Worm (Caenorhabditis elegans): ENCODE measurements around the gene T13C5.2.
A peak's percentile ranks its signal among the peaks of the same experiment; 100 is the strongest.

T13C5.2 gene

ce11 chrX:6169252-6169651 is 15.6 kb upstream of the T13C5.2 start, which contains the start of gene T25B2.2:
Gene T25B2.2, plus strand, starts transcription at chrX:6169643.
- TF ChIP-seq elt-2 (tag; optimal IDR thresholded peaks at IDR 0.05), result peak; percentile 88
- no peak for TF ChIP-seq elt-4 (tag; optimal IDR thresholded peaks at IDR 0.05)

DNA sequence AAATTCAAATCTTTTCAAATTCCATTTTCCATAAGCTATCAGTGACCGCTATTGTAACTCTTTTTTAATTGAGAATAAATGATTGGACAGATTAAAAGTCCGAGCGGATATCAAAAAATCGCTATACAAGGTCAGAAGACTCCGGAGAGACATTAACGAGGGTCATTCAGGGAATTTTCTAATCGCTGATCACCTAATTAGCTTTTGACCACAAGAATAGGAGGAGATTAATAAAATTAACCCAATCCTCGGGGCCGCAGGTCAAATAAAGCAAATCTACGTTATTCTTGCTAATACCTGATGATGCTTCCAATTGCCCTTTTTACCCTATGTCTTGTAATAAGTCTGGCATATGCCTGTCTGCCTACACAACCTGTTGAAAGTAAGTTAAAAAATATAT is 11.2 kb upstream of the T13C5.2 start, which contains the start of gene T25B2.1:
TSS of gene T25B2.1 (plus strand) at position 301 of the 400 bp plus-strand sequence.
- TF ChIP-seq hlh-13 (GFP tag; optimal IDR thresholded peaks at IDR 0.05) (no peak), hlh-6 (tag; optimal IDR thresholded peaks at IDR 0.05) (no peak), ama-1 (optimal IDR thresholded peaks at IDR 0.05) (no peak), ceh-22 (tag; optimal IDR thresholded peaks at IDR 0.05) (no peak), C08G9.2 (tag; optimal IDR thresholded peaks at IDR 0.05) (no peak), ref-2 (tag; optimal IDR thresholded peaks at IDR 0.05) (no peak), dmd-4 (tag; optimal IDR thresholded peaks at IDR 0.05; ENCODE audit: borderline replicate concordance) (no peak), tbx-2 (tag; optimal IDR thresholded peaks at IDR 0.05) (no peak), pros-1 (tag; optimal IDR thresholded peaks at IDR 0.05) (no peak), hlh-15 (tag; optimal IDR thresholded peaks at IDR 0.05) (no peak), pha-2 (tag; optimal IDR thresholded peaks at IDR 0.05) (no peak), ceh-19 (GFP tag; optimal IDR thresholded peaks at IDR 0.05) (no peak), ceh-48 (tag; optimal IDR thresholded peaks at IDR 0.05) (no peak), ceh-34 (tag; optimal IDR thresholded peaks at IDR 0.05) (no peak), fax-1 (tag; optimal IDR thresholded peaks at IDR 0.05) (no peak), ceh-31 (tag; optimal IDR thresholded peaks at IDR 0.05) (no peak), pax-1 (tag; optimal IDR thresholded peaks at IDR 0.05) (no peak), elt-4 (tag; optimal IDR thresholded peaks at IDR 0.05) (no peak)

ce11 chrX:6175829-6176228 is 9.0 kb upstream of the T13C5.2 start, which contains the start of gene T25B2.3:
Gene T25B2.3, plus strand, starts transcription at chrX:6176129.
- TF ChIP-seq pag-3 (tag; optimal IDR thresholded peaks at IDR 0.05; ENCODE audit: borderline replicate concordance), result no peak
- TF ChIP-seq dve-1 (tag; optimal IDR thresholded peaks at IDR 0.05), result no peak
- no peak for TF ChIP-seq pat-9 (tag; optimal IDR thresholded peaks at IDR 0.05)
- TF ChIP-seq elt-2 (tag; optimal IDR thresholded peaks at IDR 0.05), result no peak
- no peak for TF ChIP-seq unc-55 (GFP tag; optimal IDR thresholded peaks at IDR 0.05)
- TF ChIP-seq ceh-34 (tag; optimal IDR thresholded peaks at IDR 0.05), result no peak
- no peak for TF ChIP-seq nhr-11 (tag; optimal IDR thresholded peaks at IDR 0.05)
- no peak for TF ChIP-seq unc-42 (tag; optimal IDR thresholded peaks at IDR 0.05)
- TF ChIP-seq fkh-10 (GFP tag; optimal IDR thresholded peaks at IDR 0.05), result no peak
- no peak for TF ChIP-seq rnt-1 (tag; optimal IDR thresholded peaks at IDR 0.05)
- TF ChIP-seq ceh-19 (GFP tag; optimal IDR thresholded peaks at IDR 0.05), result no peak

DNA sequence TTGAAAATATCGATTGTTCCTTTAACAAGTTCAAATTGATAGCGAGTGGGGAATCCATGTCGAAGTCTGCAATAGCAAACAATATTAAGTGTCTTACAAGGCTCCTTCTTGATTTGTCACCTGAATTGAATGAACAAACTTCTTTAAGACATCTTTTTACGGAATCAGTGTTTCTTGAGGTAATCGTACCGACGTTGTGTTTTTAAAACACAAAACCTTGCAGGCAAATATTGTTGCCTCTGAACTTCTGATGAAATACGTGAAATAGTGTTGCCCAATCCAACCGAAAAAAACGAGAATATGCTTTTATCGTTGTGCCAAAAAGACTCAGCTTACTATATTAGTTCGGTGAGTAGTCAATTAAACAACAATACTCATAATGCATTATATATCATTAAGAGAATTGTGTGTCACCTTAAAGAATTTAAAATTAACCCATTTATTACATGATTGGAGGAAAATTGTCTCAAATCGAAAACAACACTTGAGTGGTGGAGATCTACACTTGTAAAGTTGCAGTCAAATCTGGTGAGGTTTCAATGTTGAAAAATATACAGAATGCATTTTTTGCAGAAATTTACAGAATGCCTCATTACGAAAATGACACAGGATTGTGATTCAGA is 6.8 kb upstream of the T13C5.2 start, which contains the start of the genes T25B2.4 and T13C5.3:
TSS of gene T25B2.4 (plus strand) at position 301 of the 623 bp plus-strand sequence.
TSS of gene T13C5.3 (plus strand) at position 573 of the 623 bp plus-strand sequence.
- TF ChIP-seq unc-86 (tag; optimal IDR thresholded peaks at IDR 0.05), result no peak
- no peak for TF ChIP-seq sox-4 (tag; optimal IDR thresholded peaks at IDR 0.05)
- no peak for TF ChIP-seq ceh-6 (GFP tag; optimal IDR thresholded peaks at IDR 0.05)
- TF ChIP-seq unc-55 (GFP tag; optimal IDR thresholded peaks at IDR 0.05), result no peak
- TF ChIP-seq sdc-2 (tag; optimal IDR thresholded peaks at IDR 0.05), result no peak
- no peak for TF ChIP-seq F13H6.1 (tag; optimal IDR thresholded peaks at IDR 0.05)
- TF ChIP-seq C08G9.2 (tag; optimal IDR thresholded peaks at IDR 0.05), result no peak
- TF ChIP-seq tbx-2 (tag; optimal IDR thresholded peaks at IDR 0.05), result no peak
- TF ChIP-seq syd-9 (tag; optimal IDR thresholded peaks at IDR 0.05), result no peak
- TF ChIP-seq zip-5 (tag; optimal IDR thresholded peaks at IDR 0.05), result no peak
- no peak for TF ChIP-seq nhr-11 (tag; optimal IDR thresholded peaks at IDR 0.05)
- TF ChIP-seq T23F11.4 (GFP tag; optimal IDR thresholded peaks at IDR 0.05), result no peak
- TF ChIP-seq lin-11 (tag; optimal IDR thresholded peaks at IDR 0.05), result no peak

Measured in whole organism, late embryonic.